Fruit fly (Drosophila melanogaster) whole organism, embryonic: ENCODE results near the gene CG12035.

Source experiments
- Antp ChIP-seq: fragments of 200-800 bp; sonication (Bioruptor generic); optimal IDR thresholded peaks from 3 replicates; lab custom pipeline; 2016; ENCODE audit warnings: missing biosample characterization, missing genetic modification characterization
- CG10267 ChIP-seq: fragments of 200-800 bp; sonication (Bioruptor generic); optimal IDR thresholded peaks from 2 replicates; lab custom pipeline; 2018; ENCODE audit warnings: missing biosample characterization, mild to moderate bottlenecking, missing genetic modification characterization, moderate library complexity
- CG13424 ChIP-seq: fragments of 200-800 bp; sonication (Bioruptor generic); optimal IDR thresholded peaks from 2 replicates; lab custom pipeline; 2019; ENCODE audit warnings: missing biosample characterization, mild to moderate bottlenecking, missing genetic modification characterization, moderate library complexity
- CG13775 ChIP-seq: fragments of 200-800 bp; sonication (Bioruptor generic); optimal IDR thresholded peaks from 3 replicates; lab custom pipeline; 2017; ENCODE audit warnings: missing biosample characterization, mild to moderate bottlenecking, missing genetic modification characterization
- CG13894 ChIP-seq: fragments of 200-800 bp; sonication (Bioruptor generic); optimal IDR thresholded peaks from 3 replicates; lab custom pipeline; 2018; ENCODE audit warnings: missing biosample characterization, mild to moderate bottlenecking, missing genetic modification characterization, moderate library complexity
- CG14667 ChIP-seq: fragments of 200-800 bp; sonication (Bioruptor generic); IDR thresholded peaks from 2 replicates; pipeline ENCODE4 v1.3.6; 2022; ENCODE audit warnings: missing biosample characterization, missing genetic modification characterization
- CG14710 ChIP-seq: fragments of 200-800 bp; sonication (Bioruptor generic); optimal IDR thresholded peaks from 3 replicates; lab custom pipeline; 2019; ENCODE audit warnings: missing biosample characterization, mild to moderate bottlenecking, missing genetic modification characterization, moderate library complexity
- CG14965 ChIP-seq: fragments of 200-800 bp; sonication (Bioruptor generic); optimal IDR thresholded peaks from 2 replicates; lab custom pipeline; 2016; ENCODE audit warnings: missing biosample characterization, missing genetic modification characterization, borderline replicate concordance
- CG2129 ChIP-seq: fragments of 200-800 bp; sonication (Bioruptor generic); IDR thresholded peaks from 2 replicates; pipeline ENCODE4 v1.3.6; 2022; ENCODE audit warnings: missing biosample characterization, missing genetic modification characterization; ENCODE audit not compliant: partially characterized antibody
- CG2712 ChIP-seq: fragments of 200-800 bp; optimal IDR thresholded peaks from 3 replicates; lab custom pipeline; 2019; ENCODE audit warnings: missing biosample characterization, mild to moderate bottlenecking, missing genetic modification characterization, moderate library complexity
- CG30431 ChIP-seq: fragments of 200-800 bp; sonication (Bioruptor generic); optimal IDR thresholded peaks from 2 replicates; lab custom pipeline; 2017; ENCODE audit warnings: missing biosample characterization, missing genetic modification characterization
- CG3065 ChIP-seq: fragments of 200-800 bp; sonication (Bioruptor generic); optimal IDR thresholded peaks from 2 replicates; lab custom pipeline; 2016; ENCODE audit warnings: missing biosample characterization, missing genetic modification characterization
- CG4360 ChIP-seq: fragments of 200-800 bp; sonication (Bioruptor generic); IDR thresholded peaks from 2 replicates; pipeline ENCODE4 v1.3.6; 2022; ENCODE audit warnings: missing biosample characterization, missing genetic modification characterization
- CG4424 ChIP-seq: fragments of 200-800 bp; sonication (Bioruptor generic); optimal IDR thresholded peaks from 3 replicates; lab custom pipeline; 2016; ENCODE audit warnings: missing biosample characterization, missing genetic modification characterization
- CG4854 ChIP-seq: fragments of 200-800 bp; sonication (Bioruptor generic); optimal IDR thresholded peaks from 2 replicates; lab custom pipeline; 2016; ENCODE audit warnings: missing biosample characterization, missing genetic modification characterization, inconsistent platforms
- CG5180 ChIP-seq: fragments of 200-800 bp; sonication (Bioruptor generic); optimal IDR thresholded peaks from 3 replicates; lab custom pipeline; 2017; ENCODE audit warnings: missing biosample characterization, missing genetic modification characterization, mild to moderate bottlenecking, moderate library complexity, missing genetic modification reagents
- CG6654 ChIP-seq: fragments of 200-800 bp; sonication (Bioruptor generic); optimal IDR thresholded peaks from 2 replicates; lab custom pipeline; 2017; ENCODE audit warnings: missing biosample characterization, mild to moderate bottlenecking, missing genetic modification characterization
- CG7556 ChIP-seq: fragments of 200-800 bp; sonication (Bioruptor generic); optimal IDR thresholded peaks from 2 replicates; lab custom pipeline; 2017; ENCODE audit warnings: missing biosample characterization, mild to moderate bottlenecking, missing genetic modification characterization
- CG9876 ChIP-seq: fragments of 200-800 bp; sonication (Bioruptor generic); optimal IDR thresholded peaks from 2 replicates; lab custom pipeline; 2016; ENCODE audit warnings: missing biosample characterization, missing genetic modification characterization
- CHES-1-like ChIP-seq: fragments of 200-800 bp; sonication (Bioruptor generic); optimal IDR thresholded peaks from 2 replicates; lab custom pipeline; 2016; ENCODE audit warnings: missing biosample characterization, missing genetic modification characterization
- Dbx ChIP-seq: fragments of 200-800 bp; sonication (Bioruptor generic); IDR thresholded peaks from 3 replicates; pipeline ENCODE4 v1.3.6; 2022; ENCODE audit warnings: missing biosample characterization, missing genetic modification characterization
- Hand ChIP-seq: fragments of 200-800 bp; sonication (Bioruptor generic); optimal IDR thresholded peaks from 2 replicates; lab custom pipeline; 2017; ENCODE audit warnings: mild to moderate bottlenecking, missing biosample characterization, missing genetic modification reagents, missing genetic modification characterization
- Hey ChIP-seq: fragments of 200-800 bp; sonication (Bioruptor generic); optimal IDR thresholded peaks from 3 replicates; lab custom pipeline; 2018; ENCODE audit warnings: missing biosample characterization, mild to moderate bottlenecking, missing genetic modification characterization
- Oaz ChIP-seq: fragments of 200-800 bp; sonication (Bioruptor generic); IDR thresholded peaks from 2 replicates; pipeline ENCODE4 v1.3.6; 2022; ENCODE audit warnings: missing biosample characterization, missing genetic modification characterization
- Ptx1 ChIP-seq: fragments of 200-800 bp; sonication (Bioruptor generic); IDR thresholded peaks from 2 replicates; pipeline ENCODE4 v1.3.6; 2022; ENCODE audit warnings: missing biosample characterization, missing genetic modification characterization
- Scr ChIP-seq: fragments of 200-800 bp; sonication (Bioruptor generic); IDR thresholded peaks from 2 replicates; pipeline ENCODE4 v1.3.6; 2022; ENCODE audit warnings: missing biosample characterization, missing genetic modification characterization; ENCODE audit not compliant: partially characterized antibody
- Spps ChIP-seq: fragments of 200-800 bp; sonication (Bioruptor generic); optimal IDR thresholded peaks from 2 replicates; lab custom pipeline; 2018; ENCODE audit warnings: missing biosample characterization, mild to moderate bottlenecking, missing genetic modification characterization
- Taf1 ChIP-seq: fragments of 200-800 bp; sonication (Bioruptor generic); IDR thresholded peaks from 2 replicates; pipeline ENCODE4 v1.3.6; 2022; ENCODE audit warnings: missing biosample characterization, missing genetic modification characterization
- Trl ChIP-seq, 3 experiments: fragments of >200 bp in 2 of 3; fragments of 200-800 bp in 1 of 3; sonication (Bioruptor generic) in 1 of 3; optimal IDR thresholded peaks; 2 replicates in 1 of 3; 3 replicates in 2 of 3; lab custom pipeline; 2016 to 2017; ENCODE audit warnings: missing biosample characterization in 1 of 3, missing genetic modification characterization in 1 of 3
- al ChIP-seq: fragments of 200-800 bp; sonication (Bioruptor generic); IDR thresholded peaks from 2 replicates; pipeline ENCODE4 v1.3.6; 2022; ENCODE audit warnings: missing biosample characterization, missing genetic modification characterization
- ase ChIP-seq: fragments of 200-800 bp; sonication (Bioruptor generic); IDR thresholded peaks from 3 replicates; pipeline ENCODE4 v1.3.6; 2022; ENCODE audit warnings: missing biosample characterization, missing genetic modification characterization
- cg ChIP-seq: fragments of 200-800 bp; sonication (Bioruptor generic); optimal IDR thresholded peaks from 3 replicates; lab custom pipeline; 2019; ENCODE audit warnings: missing biosample characterization, mild to moderate bottlenecking, missing genetic modification characterization, moderate library complexity
- chinmo ChIP-seq: fragments of 200-800 bp; sonication (Bioruptor generic); IDR thresholded peaks from 4 replicates; pipeline ENCODE4 v1.3.6; 2022; ENCODE audit warnings: missing biosample characterization, missing genetic modification characterization; ENCODE audit not compliant: partially characterized antibody
- dati ChIP-seq: fragments of 200-800 bp; sonication (Bioruptor generic); IDR thresholded peaks from 2 replicates; pipeline ENCODE4 v1.3.6; 2022; ENCODE audit warnings: missing biosample characterization, missing genetic modification characterization
- ftz-f1 ChIP-seq: fragments of 200-800 bp; sonication (Bioruptor generic); optimal IDR thresholded peaks from 2 replicates; lab custom pipeline; 2016; ENCODE audit warnings: missing biosample characterization, missing genetic modification characterization
- gfzf ChIP-seq: fragments of 200-800 bp; sonication (Bioruptor generic); optimal IDR thresholded peaks from 2 replicates; lab custom pipeline; 2016; ENCODE audit warnings: missing biosample characterization, mild to moderate bottlenecking, missing genetic modification characterization, moderate library complexity
- gsb ChIP-seq: fragments of 200-800 bp; sonication (Bioruptor generic); IDR thresholded peaks from 2 replicates; pipeline ENCODE4 v1.3.6; 2022; ENCODE audit warnings: missing biosample characterization, missing genetic modification characterization
- hb ChIP-seq: fragments of 200-800 bp; sonication (Bioruptor generic); IDR thresholded peaks from 3 replicates; pipeline ENCODE4 v1.3.6; 2022; ENCODE audit warnings: missing biosample characterization, missing genetic modification characterization; ENCODE audit not compliant: partially characterized antibody
- her ChIP-seq: fragments of 200-800 bp; sonication (Bioruptor generic); optimal IDR thresholded peaks from 2 replicates; lab custom pipeline; 2016; ENCODE audit warnings: missing biosample characterization, missing genetic modification characterization
- mirr ChIP-seq: fragments of 200-800 bp; sonication (Bioruptor generic); optimal IDR thresholded peaks from 3 replicates; lab custom pipeline; 2018; ENCODE audit warnings: missing biosample characterization, mild to moderate bottlenecking, missing genetic modification characterization
- p53 ChIP-seq: fragments of 200-800 bp; sonication (Bioruptor generic); optimal IDR thresholded peaks from 2 replicates; lab custom pipeline; 2016; ENCODE audit warnings: missing biosample characterization, missing genetic modification characterization
- prd ChIP-seq, 3 experiments: fragments of >200 bp in 2 of 3; fragments of 200-800 bp in 1 of 3; sonication (Bioruptor generic) in 1 of 3; optimal IDR thresholded peaks in 2 of 3; IDR thresholded peaks in 1 of 3; 2 replicates in 2 of 3; 3 replicates in 1 of 3; pipeline versions ENCODE4 v1.3.6 to Lab custom; 2017 to 2022; ENCODE audit warnings: missing biosample characterization in 1 of 3, missing genetic modification characterization in 1 of 3
- pum ChIP-seq: fragments of 200-800 bp; sonication (Bioruptor generic); optimal IDR thresholded peaks from 2 replicates; lab custom pipeline; 2016; ENCODE audit warnings: missing biosample characterization, missing genetic modification characterization
- ranshi ChIP-seq: fragments of 200-800 bp; sonication (Bioruptor generic); IDR thresholded peaks from 2 replicates; pipeline ENCODE4 v1.3.6; 2022; ENCODE audit warnings: missing biosample characterization, missing genetic modification characterization
- rib ChIP-seq: fragments of 200-800 bp; sonication (Bioruptor generic); IDR thresholded peaks from 2 replicates; pipeline ENCODE4 v1.3.6; 2022; ENCODE audit warnings: missing biosample characterization, missing genetic modification characterization
- sc ChIP-seq, 3 experiments: fragments of >200 bp in 2 of 3; fragments of 200-800 bp in 1 of 3; sonication (Bioruptor generic) in 1 of 3; optimal IDR thresholded peaks; 2 replicates in 2 of 3; 3 replicates in 1 of 3; lab custom pipeline; 2017; ENCODE audit warnings: mild to moderate bottlenecking in 1 of 3, missing biosample characterization in 1 of 3, missing genetic modification characterization in 1 of 3, missing genetic modification reagents in 1 of 3
- ssp ChIP-seq: fragments of 200-800 bp; sonication (Bioruptor generic); IDR thresholded peaks from 2 replicates; pipeline ENCODE4 v1.3.6; 2022; ENCODE audit warnings: missing biosample characterization, missing genetic modification characterization
- stc ChIP-seq: fragments of 200-800 bp; sonication (Bioruptor generic); IDR thresholded peaks from 2 replicates; pipeline ENCODE4 v1.3.6; 2022; ENCODE audit warnings: missing biosample characterization, missing genetic modification characterization

CG12035 gene

dm6 chr3L:1690727-1691413 is 33.3 kb upstream of the CG12035 start (continued):
- TF ChIP-seq Spps (peak; percentile 19), CG5180 (peak; percentile 39), CG10267 (tag; lab: Kevin White, UChicago) (peak; percentile 27), CG4424 (peak; percentile 57), Ptx1 (GFP tag; lab: Robert Waterston, UW) (peak; percentile 29), ssp (GFP tag; lab: Robert Waterston, UW) (no peak), Hand (GFP tag; lab: Kevin White, UChicago) (no peak), ase (GFP tag; lab: Robert Waterston, UW) (peak; percentile 20; the same call in 1 of the 3 replicates), CG2712 (tag; lab: Kevin White, UChicago) (peak; percentile 58), dati (GFP tag; lab: Robert Waterston, UW) (no peak), CG14667 (peak; percentile 9; the same call in 1 of the 2 replicates), pum (GFP tag; lab: Kevin White, UChicago) (peak; percentile 30), Dbx (GFP tag; lab: Robert Waterston, UW) (no peak), CG30431 (no peak), chinmo (GFP tag; lab: Robert Waterston, UW) (no peak), CG14965 (GFP tag; lab: Kevin White, UChicago) (peak; percentile 9), Scr (no peak), gsb (GFP tag; lab: Robert Waterston, UW) (no peak), sc (optimal IDR thresholded peaks at IDR 0.05; lab: Kevin White, UChicago) (no peak), sc (GFP tag; optimal IDR thresholded peaks at IDR 0.05; lab: Kevin White, UChicago) (peak; percentile 46), al (GFP tag; lab: Robert Waterston, UW) (no peak), CG6654 (GFP tag; lab: Kevin White, UChicago) (peak; percentile 27), ranshi (GFP tag; lab: Robert Waterston, UW) (no peak), CG4360 (GFP tag; lab: Robert Waterston, UW) (no peak), CG3065 (no peak), CG13775 (no peak), CG4854 (GFP tag; lab: Kevin White, UChicago) (no peak), Antp (GFP tag; lab: Kevin White, UChicago) (peak; percentile 40), p53 (GFP tag; lab: Kevin White, UChicago) (peak; percentile 15), CG9876 (no peak), Taf1 (GFP tag; lab: Robert Waterston, UW) (no peak), CG13424 (tag; lab: Kevin White, UChicago) (no peak), Trl (optimal IDR thresholded peaks at IDR 0.05; lab: Kevin White, UChicago) (no peak), Trl (GFP tag; optimal IDR thresholded peaks at IDR 0.05; lab: Kevin White, UChicago) (no peak), CG2129 (no peak), CG13894 (tag; lab: Kevin White, UChicago) (no peak), ftz-f1 (GFP tag; lab: Kevin White, UChicago) (no peak), cg (no peak), hb (GFP tag; lab: Robert Waterston, UW) (no peak), CG7556 (GFP tag; lab: Kevin White, UChicago) (peak; percentile 8), Oaz (GFP tag; lab: Robert Waterston, UW) (no peak), CG14710 (tag; lab: Kevin White, UChicago) (peak; percentile 44), rib (GFP tag; lab: Robert Waterston, UW) (no peak), prd (optimal IDR thresholded peaks at IDR 0.05; lab: Kevin White, UChicago) (no peak), prd (GFP tag; IDR thresholded peaks at IDR 0.05; lab: Robert Waterston, UW) (peak; percentile 65; the same call in 2 of the 3 replicates), stc (GFP tag; lab: Robert Waterston, UW) (no peak), Hey (no peak), CHES-1-like (GFP tag; lab: Kevin White, UChicago) (peak; percentile 3), gfzf (GFP tag; lab: Kevin White, UChicago) (no peak), her (GFP tag; lab: Kevin White, UChicago) (no peak), mirr (GFP tag; lab: Kevin White, UChicago) (peak; percentile 17)
